Worm (Caenorhabditis elegans) whole organism, L3 larva: ENCODE results near the gene prkl-1.

Source experiments
- elt-1 ChIP-seq: fragments of 150-350 bp; optimal IDR thresholded peaks from 2 replicates; lab custom pipeline; 2014; ENCODE audit warnings: missing biosample characterization, missing genetic modification characterization
- fos-1 ChIP-seq: fragments of 150-350 bp; optimal IDR thresholded peaks from 2 replicates; lab custom pipeline; 2014; ENCODE audit warnings: missing biosample characterization, missing genetic modification characterization
- lsy-12 ChIP-seq: sonication (generic microtip); optimal IDR thresholded peaks from 2 replicates; lab custom pipeline; 2016; ENCODE audit warnings: mild to moderate bottlenecking, missing genetic modification characterization, missing compliant biosample characterization
- nfya-1 ChIP-seq: sonication (generic microtip); optimal IDR thresholded peaks from 2 replicates; lab custom pipeline; 2017; ENCODE audit warnings: missing genetic modification characterization, mild to moderate bottlenecking, missing compliant biosample characterization, antibody characterized with exemption, moderate library complexity; ENCODE audit not compliant: insufficient read depth
- nhr-23 ChIP-seq: fragments of 150-350 bp; optimal IDR thresholded peaks from 2 replicates; lab custom pipeline; 2014; ENCODE audit warnings: missing biosample characterization, missing genetic modification reagents, missing genetic modification characterization
- sea-2 ChIP-seq: fragments of 150-350 bp; sonication (generic microtip); optimal IDR thresholded peaks from 4 replicates; lab custom pipeline; 2014; ENCODE audit warnings: missing biosample characterization, missing genetic modification reagents, missing genetic modification characterization

- TF ChIP-seq nhr-23 (tag; lab: Kevin White, UChicago) (no peak), nfya-1 (tag; lab: Kevin White, UChicago) (no peak), fos-1 (tag; lab: Kevin White, UChicago) (no peak), sea-2 (GFP tag; lab: Kevin White, UChicago) (no peak), lsy-12 (tag; lab: Kevin White, UChicago) (no peak), elt-1 (tag; lab: Kevin White, UChicago) (no peak)
Observed at ce11 chrIV:6999206-6999605, 12.5 kb upstream of the prkl-1 start, which contains the start of gene C25A8.5.
